Worm (Caenorhabditis elegans) whole organism, young adult: Measurements from ENCODE around the gene F41G3.3.

Experiments
- F10E7.11 ChIP-seq: sonication (generic microtip); optimal IDR thresholded peaks from 2 replicates; lab custom pipeline; 2017; ENCODE audit warnings: mild to moderate bottlenecking, missing genetic modification characterization, moderate library complexity, missing compliant biosample characterization
- die-1 ChIP-seq: sonication (generic microtip); optimal IDR thresholded peaks from 2 replicates; lab custom pipeline; 2016; ENCODE audit warnings: missing genotype, mild to moderate bottlenecking, missing genetic modification characterization, missing compliant biosample characterization
- snpc-4 ChIP-seq, 5 experiments: fragments of 150-350 bp in 1 of 5; sonication (generic microtip) in 4 of 5; optimal IDR thresholded peaks; 2 replicates each; lab custom pipeline; 2014 to 2018; ENCODE audit warnings: missing genetic modification characterization in 5 of 5, missing biosample characterization in 3 of 5, antibody characterized with exemption in 2 of 5, mild to moderate bottlenecking in 2 of 5, missing compliant biosample characterization in 2 of 5, missing genotype in 2 of 5, moderate library complexity in 2 of 5, missing genetic modification reagents in 1 of 5

ce11 chrII:6752850-6753249, 3.5 kb upstream of the F41G3.3 start, which contains the start of gene F41G3.21:
- TF ChIP-seq snpc-4 (GFP tag; optimal IDR thresholded peaks at IDR 0.05; lab: Kevin White, UChicago): no peak
- TF ChIP-seq snpc-4 (tag; optimal IDR thresholded peaks at IDR 0.05; lab: Kevin White, UChicago): no peak
- no peak for TF ChIP-seq die-1 (tag; lab: Kevin White, UChicago)
- TF ChIP-seq F10E7.11: no peak
